Worm (Caenorhabditis elegans) whole organism, L2 larva: ENCODE results near the gene sma-10.

Experiments
- C34F6.9 ChIP-seq: fragments of 150-350 bp; optimal IDR thresholded peaks from 2 replicates; lab custom pipeline; 2014; ENCODE audit warnings: missing biosample characterization, missing genetic modification characterization
- F13H6.1 ChIP-seq: sonication (generic microtip); optimal IDR thresholded peaks from 2 replicates; lab custom pipeline; 2016; ENCODE audit warnings: missing genetic modification characterization, missing compliant biosample characterization
- R02D3.7 ChIP-seq: fragments of 150-350 bp; optimal IDR thresholded peaks from 2 replicates; lab custom pipeline; 2014; ENCODE audit warnings: missing biosample characterization, missing genetic modification characterization
- alr-1 ChIP-seq: fragments of 150-350 bp; optimal IDR thresholded peaks from 2 replicates; lab custom pipeline; 2014; ENCODE audit warnings: missing biosample characterization, missing genetic modification characterization
- aly-2 ChIP-seq: fragments of 150-350 bp; optimal IDR thresholded peaks from 2 replicates; lab custom pipeline; 2014; ENCODE audit warnings: missing biosample characterization, missing genetic modification characterization
- ama-1 ChIP-seq: fragments of 150-350 bp; optimal IDR thresholded peaks from 2 replicates; lab custom pipeline; 2018; ENCODE audit warnings: inconsistent platforms
- blmp-1 ChIP-seq: sonication (generic microtip); optimal IDR thresholded peaks from 2 replicates; lab custom pipeline; 2017; ENCODE audit warnings: missing genetic modification characterization, mild to moderate bottlenecking, missing compliant biosample characterization, antibody characterized with exemption, moderate library complexity; ENCODE audit not compliant: insufficient read depth
- ceh-16 ChIP-seq: fragments of 150-350 bp; optimal IDR thresholded peaks from 2 replicates; lab custom pipeline; 2014; ENCODE audit warnings: missing biosample characterization, missing genetic modification characterization
- crh-2 ChIP-seq: sonication (generic microtip); optimal IDR thresholded peaks from 2 replicates; lab custom pipeline; 2017; ENCODE audit warnings: missing biosample characterization, missing genetic modification characterization
- dmd-4 ChIP-seq: sonication (generic microtip); optimal IDR thresholded peaks from 2 replicates; lab custom pipeline; 2017; ENCODE audit warnings: missing biosample characterization, missing genetic modification characterization
- elt-1 ChIP-seq: fragments of 150-350 bp; optimal IDR thresholded peaks from 2 replicates; lab custom pipeline; 2014; ENCODE audit warnings: missing biosample characterization, missing genetic modification characterization
- elt-3 ChIP-seq: sonication (generic microtip); optimal IDR thresholded peaks from 2 replicates; lab custom pipeline; 2017; ENCODE audit warnings: missing biosample characterization, missing genetic modification characterization
- fos-1 ChIP-seq: fragments of 150-350 bp; optimal IDR thresholded peaks from 2 replicates; lab custom pipeline; 2014; ENCODE audit warnings: missing biosample characterization, missing genetic modification characterization
- gmeb-1 ChIP-seq: fragments of 150-350 bp; optimal IDR thresholded peaks from 2 replicates; lab custom pipeline; 2014; ENCODE audit warnings: missing biosample characterization, missing genetic modification characterization
- lin-11 ChIP-seq: fragments of 150-350 bp; sonication (generic microtip); optimal IDR thresholded peaks from 2 replicates; lab custom pipeline; 2014; ENCODE audit warnings: missing biosample characterization, missing genetic modification characterization, inconsistent platforms, mixed read lengths
- lin-13 ChIP-seq: fragments of 150-350 bp; optimal IDR thresholded peaks from 2 replicates; lab custom pipeline; 2014; ENCODE audit warnings: missing biosample characterization, missing genetic modification reagents, missing genetic modification characterization
- lin-39 ChIP-seq: fragments of 150-350 bp; optimal IDR thresholded peaks from 2 replicates; lab custom pipeline; 2014; ENCODE audit warnings: missing biosample characterization, missing genetic modification reagents, missing genetic modification characterization
- lsy-2 ChIP-seq, 2 experiments: fragments of 150-350 bp in 1 of 2; sonication (generic microtip) in 1 of 2; optimal IDR thresholded peaks; 2 replicates each; lab custom pipeline; 2014 to 2017; ENCODE audit warnings: missing biosample characterization in 2 of 2, missing genetic modification characterization in 2 of 2
- mab-5 ChIP-seq: fragments of 150-350 bp; optimal IDR thresholded peaks from 2 replicates; lab custom pipeline; 2014; ENCODE audit warnings: missing biosample characterization, missing genetic modification characterization
- mdl-1 ChIP-seq, 2 experiments: fragments of 150-350 bp in 1 of 2; sonication (generic microtip) in 1 of 2; optimal IDR thresholded peaks; 2 replicates each; lab custom pipeline; 2017; ENCODE audit warnings: missing biosample characterization in 2 of 2, missing genetic modification characterization in 2 of 2
- nhr-10 ChIP-seq: sonication (generic microtip); optimal IDR thresholded peaks from 2 replicates; lab custom pipeline; 2017; ENCODE audit warnings: missing biosample characterization, missing genetic modification characterization
- nhr-11 ChIP-seq: fragments of 150-350 bp; optimal IDR thresholded peaks from 2 replicates; lab custom pipeline; 2014; ENCODE audit warnings: missing biosample characterization, missing genetic modification characterization
- nhr-12 ChIP-seq: fragments of 150-350 bp; optimal IDR thresholded peaks from 2 replicates; lab custom pipeline; 2014; ENCODE audit warnings: missing biosample characterization, missing genetic modification characterization
- nhr-129 ChIP-seq: fragments of 150-350 bp; optimal IDR thresholded peaks from 2 replicates; lab custom pipeline; 2014; ENCODE audit warnings: missing biosample characterization, missing genetic modification characterization
- nhr-21 ChIP-seq: fragments of 150-350 bp; optimal IDR thresholded peaks from 2 replicates; lab custom pipeline; 2014; ENCODE audit warnings: missing biosample characterization, missing genetic modification characterization
- nhr-23 ChIP-seq: fragments of 150-350 bp; optimal IDR thresholded peaks from 2 replicates; lab custom pipeline; 2014; ENCODE audit warnings: missing biosample characterization, missing genetic modification reagents, missing genetic modification characterization
- nhr-237 ChIP-seq: fragments of 150-350 bp; optimal IDR thresholded peaks from 2 replicates; lab custom pipeline; 2014; ENCODE audit warnings: missing biosample characterization, missing genetic modification characterization
- nhr-25 ChIP-seq: fragments of 150-350 bp; sonication (generic microtip); optimal IDR thresholded peaks from 3 replicates; lab custom pipeline; 2014; ENCODE audit warnings: missing biosample characterization, missing genetic modification characterization
- nhr-6 ChIP-seq: fragments of 150-350 bp; optimal IDR thresholded peaks from 2 replicates; lab custom pipeline; 2014; ENCODE audit warnings: missing biosample characterization, missing genetic modification characterization
- sem-4 ChIP-seq: fragments of 150-350 bp; optimal IDR thresholded peaks from 2 replicates; lab custom pipeline; 2014; ENCODE audit warnings: missing biosample characterization, missing genetic modification reagents, missing genetic modification characterization
- sma-3 ChIP-seq: sonication (generic microtip); optimal IDR thresholded peaks from 2 replicates; lab custom pipeline; 2016; ENCODE audit warnings: missing genetic modification reagents, missing genetic modification characterization, missing compliant biosample characterization
- sma-9 ChIP-seq, 2 experiments: fragments of 150-350 bp in 1 of 2; sonication (generic microtip) in 1 of 2; optimal IDR thresholded peaks; 2 replicates each; lab custom pipeline; 2014 to 2016; ENCODE audit warnings: missing genetic modification characterization in 2 of 2, mild to moderate bottlenecking in 1 of 2, missing biosample characterization in 1 of 2, missing compliant biosample characterization in 1 of 2, missing genetic modification reagents in 1 of 2, moderate library complexity in 1 of 2
- snpc-4 ChIP-seq: fragments of 150-350 bp; optimal IDR thresholded peaks from 2 replicates; lab custom pipeline; 2014; ENCODE audit warnings: missing biosample characterization, missing genetic modification characterization
- unc-39 ChIP-seq: fragments of 150-350 bp; optimal IDR thresholded peaks from 2 replicates; lab custom pipeline; 2014; ENCODE audit warnings: missing biosample characterization, missing genetic modification characterization
- unc-55 ChIP-seq: fragments of 150-350 bp; sonication (generic microtip); optimal IDR thresholded peaks from 3 replicates; lab custom pipeline; 2014; ENCODE audit warnings: missing biosample characterization, missing genetic modification reagents, missing genetic modification characterization
- zag-1 ChIP-seq: fragments of 150-350 bp; optimal IDR thresholded peaks from 2 replicates; lab custom pipeline; 2014; ENCODE audit warnings: missing biosample characterization, missing genetic modification characterization
- ztf-11 ChIP-seq: sonication (generic microtip); optimal IDR thresholded peaks from 2 replicates; lab custom pipeline; 2017; ENCODE audit warnings: missing biosample characterization, missing genetic modification characterization
- ztf-4 ChIP-seq: fragments of 150-350 bp; optimal IDR thresholded peaks from 2 replicates; lab custom pipeline; 2014; ENCODE audit warnings: missing biosample characterization, missing genetic modification characterization

The sma-10 gene

ce11 chrIV:261607-262006 lies 12.6 kb upstream of the sma-10 start, which contains the start of gene pqbp-1.1:
Gene pqbp-1.1 (minus strand): TSS chrIV:261683.
- TF ChIP-seq nhr-23 (no peak), nhr-129 (peak; percentile 11), nhr-6 (tag; lab: Kevin White, UChicago) (no peak), C34F6.9 (tag; lab: Kevin White, UChicago) (peak; percentile 79), lin-13 (GFP tag; lab: Kevin White, UChicago) (peak; percentile 66), elt-3 (no peak), blmp-1 (tag; lab: Kevin White, UChicago) (peak; percentile 49), R02D3.7 (tag; lab: Kevin White, UChicago) (no peak), nhr-11 (tag; lab: Kevin White, UChicago) (no peak), fos-1 (peak; percentile 9), aly-2 (tag; lab: Kevin White, UChicago) (no peak), sma-3 (GFP tag; lab: Kevin White, UChicago) (peak; percentile 57), nhr-21 (tag; lab: Kevin White, UChicago) (peak; percentile 67), lsy-2 (tag; optimal IDR thresholded peaks at IDR 0.05; lab: Kevin White, UChicago) (peak; percentile 31 to 77), dmd-4 (no peak), unc-55 (peak; percentile 93), elt-1 (tag; lab: Kevin White, UChicago) (no peak), mab-5 (tag; lab: Kevin White, UChicago) (peak; percentile 37), nhr-25 (tag; lab: Kevin White, UChicago) (peak; percentile 69), sma-9 (GFP tag; optimal IDR thresholded peaks at IDR 0.05; lab: Kevin White, UChicago) (peak; percentile 37), sma-9 (tag; optimal IDR thresholded peaks at IDR 0.05; lab: Kevin White, UChicago) (no peak), mdl-1 (tag; optimal IDR thresholded peaks at IDR 0.05; lab: Kevin White, UChicago) (no peak), crh-2 (tag; lab: Kevin White, UChicago) (peak; percentile 66), sem-4 (tag; lab: Kevin White, UChicago) (peak; percentile 17), zag-1 (no peak), gmeb-1 (tag; lab: Kevin White, UChicago) (peak; percentile 95)

ce11 chrIV:262460-262859 lies 11.8 kb upstream of the sma-10 start:
- TF ChIP-seq unc-39 (no peak), snpc-4 (tag; lab: Kevin White, UChicago) (no peak), ztf-4 (tag; lab: Kevin White, UChicago) (no peak), unc-55 (no peak), nhr-129 (no peak), F13H6.1 (tag; lab: Kevin White, UChicago) (no peak), ceh-16 (tag; lab: Kevin White, UChicago) (no peak), mdl-1 (tag; optimal IDR thresholded peaks at IDR 0.05; lab: Kevin White, UChicago) (no peak), fos-1 (no peak)

ce11 chrIV:264182-264709 lies 10.0 kb upstream of the sma-10 start, which contains the start of gene pat-6:
Gene pat-6 (minus strand): TSS chrIV:264232.
- TF ChIP-seq nhr-25 (tag; lab: Kevin White, UChicago): no peak
- TF ChIP-seq nhr-6 (tag; lab: Kevin White, UChicago): peak; percentile 8
- peak; percentile 64 for TF ChIP-seq C34F6.9 (tag; lab: Kevin White, UChicago)
- TF ChIP-seq lsy-2 (tag; optimal IDR thresholded peaks at IDR 0.05; lab: Kevin White, UChicago): peak in 1 of 2 experiments; percentile 55
- peak; percentile 17 for TF ChIP-seq lin-13 (GFP tag; lab: Kevin White, UChicago)
- TF ChIP-seq unc-55: peak; percentile 56
- no peak for TF ChIP-seq mdl-1 (tag; optimal IDR thresholded peaks at IDR 0.05; lab: Kevin White, UChicago)

ce11 chrIV:266148-266547 lies 8.1 kb upstream of the sma-10 start, which contains the start of gene T21D12.12:
Gene T21D12.12 (plus strand): TSS chrIV:266448.
- TF ChIP-seq zag-1: no peak
- TF ChIP-seq lin-39 (tag; lab: Kevin White, UChicago): no peak
- TF ChIP-seq nhr-237 (tag; lab: Kevin White, UChicago): no peak
- TF ChIP-seq lsy-2 (tag; optimal IDR thresholded peaks at IDR 0.05; lab: Kevin White, UChicago): no peak
- no peak for TF ChIP-seq C34F6.9 (tag; lab: Kevin White, UChicago)

ce11 chrIV:269107-269506 lies 5.1 kb upstream of the sma-10 start, which contains the start of gene T21D12.11:
Gene T21D12.11 (plus strand): TSS chrIV:269407.
- TF ChIP-seq nhr-12 (no peak), ama-1 (lab: Kevin White, UChicago) (no peak), dmd-4 (no peak), lin-11 (no peak), nhr-21 (tag; lab: Kevin White, UChicago) (no peak), mdl-1 (tag; optimal IDR thresholded peaks at IDR 0.05; lab: Kevin White, UChicago) (no peak), gmeb-1 (tag; lab: Kevin White, UChicago) (no peak), lin-13 (GFP tag; lab: Kevin White, UChicago) (no peak), ztf-11 (no peak), ceh-16 (tag; lab: Kevin White, UChicago) (no peak), nhr-129 (no peak), lin-39 (tag; lab: Kevin White, UChicago) (no peak), lsy-2 (tag; optimal IDR thresholded peaks at IDR 0.05; lab: Kevin White, UChicago) (no peak), zag-1 (no peak), nhr-10 (no peak), sem-4 (tag; lab: Kevin White, UChicago) (no peak), nhr-237 (tag; lab: Kevin White, UChicago) (no peak), R02D3.7 (tag; lab: Kevin White, UChicago) (no peak), sma-3 (GFP tag; lab: Kevin White, UChicago) (no peak), alr-1 (tag; lab: Kevin White, UChicago) (no peak)
